Fruit fly (Drosophila melanogaster) whole organism, embryonic: Measurements from ENCODE around the gene CG43675.

Experiments
- Awh ChIP-seq: fragments of 200-800 bp; sonication (Bioruptor generic); IDR thresholded peaks from 2 replicates; pipeline ENCODE4, ENCODE4 v1.3.6; 2022; ENCODE audit warnings: missing biosample characterization, missing genetic modification characterization
- CG10147 ChIP-seq: fragments of 200-800 bp; sonication (Bioruptor generic); optimal IDR thresholded peaks from 2 replicates; lab custom pipeline; 2019; ENCODE audit warnings: missing biosample characterization, mild to moderate bottlenecking, missing genetic modification characterization, moderate library complexity
- CG10274 ChIP-seq: fragments of 200-800 bp; sonication (Bioruptor generic); optimal IDR thresholded peaks from 3 replicates; lab custom pipeline; 2017; ENCODE audit warnings: missing biosample characterization, mild to moderate bottlenecking, missing genetic modification characterization
- CG11247 ChIP-seq: fragments of 200-800 bp; sonication (Bioruptor generic); IDR thresholded peaks from 2 replicates; pipeline ENCODE4 v1.3.6; 2022; ENCODE audit warnings: missing biosample characterization, missing genetic modification characterization
- CG12659 ChIP-seq: fragments of 200-800 bp; sonication (Bioruptor generic); optimal IDR thresholded peaks from 3 replicates; lab custom pipeline; 2017; ENCODE audit warnings: mild to moderate bottlenecking, missing biosample characterization, missing genetic modification reagents, missing genetic modification characterization
- CG13123 ChIP-seq: fragments of 200-800 bp; sonication (Bioruptor generic); optimal IDR thresholded peaks from 2 replicates; lab custom pipeline; 2016; ENCODE audit warnings: missing biosample characterization, missing genetic modification characterization
- CG15073 ChIP-seq: fragments of 200-800 bp; sonication (Bioruptor generic); optimal IDR thresholded peaks from 2 replicates; lab custom pipeline; 2016; ENCODE audit warnings: missing biosample characterization, missing genetic modification characterization
- CG1647 ChIP-seq: fragments of 200-800 bp; sonication (Bioruptor generic); optimal IDR thresholded peaks from 3 replicates; lab custom pipeline; 2016; ENCODE audit warnings: missing biosample characterization, missing genetic modification characterization
- CG18262 ChIP-seq: fragments of 200-800 bp; optimal IDR thresholded peaks from 3 replicates; lab custom pipeline; 2019; ENCODE audit warnings: missing biosample characterization, mild to moderate bottlenecking, missing genetic modification characterization, moderate library complexity
- CG1832 ChIP-seq: fragments of 200-800 bp; sonication (Bioruptor generic); optimal IDR thresholded peaks from 2 replicates; lab custom pipeline; 2017; ENCODE audit warnings: missing biosample characterization, mild to moderate bottlenecking, missing genetic modification characterization, inconsistent platforms
- CG2116 ChIP-seq: fragments of 200-800 bp; sonication (Bioruptor generic); optimal IDR thresholded peaks from 3 replicates; lab custom pipeline; 2018; ENCODE audit warnings: missing biosample characterization, mild to moderate bottlenecking, missing genetic modification characterization
- CG2199 ChIP-seq: fragments of 200-800 bp; sonication (Bioruptor generic); IDR thresholded peaks from 3 replicates; pipeline ENCODE4 v1.3.6; 2022; ENCODE audit warnings: missing biosample characterization, missing genetic modification characterization
- CG30431 ChIP-seq: fragments of 200-800 bp; sonication (Bioruptor generic); optimal IDR thresholded peaks from 2 replicates; lab custom pipeline; 2017; ENCODE audit warnings: missing biosample characterization, missing genetic modification characterization
- CG31365 ChIP-seq: fragments of 200-800 bp; sonication (Bioruptor generic); optimal IDR thresholded peaks from 2 replicates; lab custom pipeline; 2018; ENCODE audit warnings: missing biosample characterization, mild to moderate bottlenecking, missing genetic modification characterization
- CG3163 ChIP-seq: fragments of 200-800 bp; sonication (Bioruptor generic); optimal IDR thresholded peaks from 3 replicates; lab custom pipeline; 2016; ENCODE audit warnings: missing biosample characterization, missing genetic modification characterization
- CG32767 ChIP-seq: fragments of 200-800 bp; sonication (Bioruptor generic); IDR thresholded peaks from 2 replicates; pipeline ENCODE4 v1.3.6; 2022; ENCODE audit warnings: missing biosample characterization, missing genetic modification characterization
- CG34376 ChIP-seq: fragments of 200-800 bp; sonication (Bioruptor generic); optimal IDR thresholded peaks from 2 replicates; lab custom pipeline; 2018; ENCODE audit warnings: missing biosample characterization, mild to moderate bottlenecking, missing genetic modification characterization
- CG3726 ChIP-seq: fragments of 200-800 bp; sonication (Bioruptor generic); IDR thresholded peaks from 3 replicates; pipeline ENCODE4, ENCODE4 v1.3.6; 2022; ENCODE audit warnings: missing biosample characterization, missing genetic modification characterization
- CG4820 ChIP-seq: fragments of 200-800 bp; sonication (Bioruptor generic); optimal IDR thresholded peaks from 3 replicates; lab custom pipeline; 2016; ENCODE audit warnings: missing biosample characterization, missing genetic modification characterization
- CG5245 ChIP-seq: fragments of 200-800 bp; sonication (Bioruptor generic); optimal IDR thresholded peaks from 3 replicates; lab custom pipeline; 2016; ENCODE audit warnings: missing biosample characterization, missing genetic modification characterization
- CG7786 ChIP-seq: fragments of 200-800 bp; sonication (Bioruptor generic); optimal IDR thresholded peaks from 2 replicates; lab custom pipeline; 2016; ENCODE audit warnings: missing biosample characterization, missing genetic modification characterization
- CG8089 ChIP-seq: fragments of 200-800 bp; sonication (Bioruptor generic); optimal IDR thresholded peaks from 3 replicates; lab custom pipeline; 2016; ENCODE audit warnings: missing biosample characterization, missing genetic modification characterization
- CG8359 ChIP-seq: fragments of 200-800 bp; sonication (Bioruptor generic); optimal IDR thresholded peaks from 2 replicates; lab custom pipeline; 2017; ENCODE audit warnings: missing biosample characterization, mild to moderate bottlenecking, missing genetic modification characterization, borderline replicate concordance
- CG9876 ChIP-seq: fragments of 200-800 bp; sonication (Bioruptor generic); optimal IDR thresholded peaks from 2 replicates; lab custom pipeline; 2016; ENCODE audit warnings: missing biosample characterization, missing genetic modification characterization
- CkIIα-i1 ChIP-seq: fragments of 200-800 bp; sonication (Bioruptor generic); IDR thresholded peaks from 2 replicates; pipeline ENCODE4 v1.3.6; 2022; ENCODE audit warnings: missing biosample characterization, missing genetic modification characterization
- Dad ChIP-seq: fragments of 200-800 bp; sonication (Bioruptor generic); optimal IDR thresholded peaks from 3 replicates; lab custom pipeline; 2016; ENCODE audit warnings: missing biosample characterization, missing genetic modification characterization
- Dref ChIP-seq: fragments of 200-800 bp; sonication (Bioruptor generic); IDR thresholded peaks from 2 replicates; pipeline ENCODE4 v1.3.6; 2022; ENCODE audit warnings: missing biosample characterization, missing genetic modification characterization
- Ets97D ChIP-seq: fragments of 200-800 bp; sonication (Bioruptor generic); optimal IDR thresholded peaks from 3 replicates; lab custom pipeline; 2016; ENCODE audit warnings: missing biosample characterization, missing genetic modification characterization
- HLH3B ChIP-seq: fragments of 200-800 bp; sonication (Bioruptor generic); IDR thresholded peaks from 2 replicates; pipeline ENCODE4 v1.3.6; 2022; ENCODE audit warnings: missing biosample characterization, missing genetic modification characterization
- Optix ChIP-seq: fragments of 200-800 bp; sonication (Bioruptor generic); IDR thresholded peaks from 3 replicates; pipeline ENCODE4 v1.3.6; 2022; ENCODE audit warnings: missing biosample characterization, missing genetic modification characterization
- Spps ChIP-seq: fragments of 200-800 bp; sonication (Bioruptor generic); optimal IDR thresholded peaks from 2 replicates; lab custom pipeline; 2018; ENCODE audit warnings: missing biosample characterization, mild to moderate bottlenecking, missing genetic modification characterization
- Ssrp ChIP-seq: fragments of 200-800 bp; sonication (Bioruptor generic); optimal IDR thresholded peaks from 2 replicates; lab custom pipeline; 2018; ENCODE audit warnings: missing biosample characterization, mild to moderate bottlenecking, missing genetic modification characterization, moderate library complexity
- Taf1 ChIP-seq: fragments of 200-800 bp; sonication (Bioruptor generic); IDR thresholded peaks from 2 replicates; pipeline ENCODE4 v1.3.6; 2022; ENCODE audit warnings: missing biosample characterization, missing genetic modification characterization
- Vsx1 ChIP-seq: fragments of 200-800 bp; sonication (Bioruptor generic); optimal IDR thresholded peaks from 2 replicates; lab custom pipeline; 2017; ENCODE audit warnings: missing biosample characterization, mild to moderate bottlenecking, missing genetic modification characterization, missing genetic modification reagents
- ara ChIP-seq: fragments of 200-800 bp; sonication (Bioruptor generic); IDR thresholded peaks from 2 replicates; pipeline ENCODE4 v1.3.6; 2022; ENCODE audit warnings: missing biosample characterization, missing genetic modification characterization
- chinmo ChIP-seq: fragments of 200-800 bp; sonication (Bioruptor generic); IDR thresholded peaks from 4 replicates; pipeline ENCODE4 v1.3.6; 2022; ENCODE audit warnings: missing biosample characterization, missing genetic modification characterization; ENCODE audit not compliant: partially characterized antibody
- croc ChIP-seq: fragments of 200-800 bp; sonication (Bioruptor generic); conservative IDR thresholded peaks from 3 replicates; pipeline ENCODE4 v1.3.6; 2022; ENCODE audit warnings: missing biosample characterization, missing genetic modification characterization
- crp ChIP-seq, 2 experiments: fragments of 200-800 bp; sonication (Bioruptor generic); optimal IDR thresholded peaks; 2 replicates in 1 of 2; 3 replicates in 1 of 2; lab custom pipeline; 2017; ENCODE audit warnings: missing biosample characterization in 2 of 2, missing genetic modification characterization in 2 of 2, mild to moderate bottlenecking in 1 of 2, moderate library complexity in 1 of 2
- dimm ChIP-seq: fragments of 200-800 bp; sonication (Bioruptor generic); IDR thresholded peaks from 2 replicates; pipeline ENCODE4 v1.3.6; 2022; ENCODE audit warnings: missing biosample characterization, missing genetic modification characterization
- gcm2 ChIP-seq: fragments of 200-800 bp; sonication (Bioruptor generic); optimal IDR thresholded peaks from 2 replicates; lab custom pipeline; 2016; ENCODE audit warnings: missing biosample characterization, missing genetic modification characterization
- ken ChIP-seq: fragments of 200-800 bp; sonication (Bioruptor generic); IDR thresholded peaks from 3 replicates; pipeline ENCODE4 v1.3.6; 2022; ENCODE audit warnings: missing biosample characterization, missing genetic modification characterization
- kni ChIP-seq: fragments of 200-800 bp; sonication (Bioruptor generic); optimal IDR thresholded peaks from 3 replicates; lab custom pipeline; 2017; ENCODE audit warnings: mild to moderate bottlenecking, missing biosample characterization, missing genetic modification reagents, missing genetic modification characterization
- lab ChIP-seq: fragments of 200-800 bp; sonication (Bioruptor generic); optimal IDR thresholded peaks from 3 replicates; lab custom pipeline; 2017; ENCODE audit warnings: missing biosample characterization, missing genetic modification characterization, mild to moderate bottlenecking, moderate library complexity, missing genetic modification reagents
- ranshi ChIP-seq: fragments of 200-800 bp; sonication (Bioruptor generic); IDR thresholded peaks from 2 replicates; pipeline ENCODE4 v1.3.6; 2022; ENCODE audit warnings: missing biosample characterization, missing genetic modification characterization
- repo ChIP-seq: fragments of 200-800 bp; sonication (Bioruptor generic); optimal IDR thresholded peaks from 2 replicates; lab custom pipeline; 2016; ENCODE audit warnings: missing biosample characterization, missing genetic modification characterization
- run ChIP-seq: fragments of 200-800 bp; sonication (Bioruptor generic); optimal IDR thresholded peaks from 3 replicates; lab custom pipeline; 2018; ENCODE audit warnings: missing biosample characterization, mild to moderate bottlenecking, missing genetic modification characterization
- shn ChIP-seq: fragments of 200-800 bp; sonication (Bioruptor generic); optimal IDR thresholded peaks from 3 replicates; lab custom pipeline; 2016; ENCODE audit warnings: missing biosample characterization, missing genetic modification characterization
- ssp ChIP-seq: fragments of 200-800 bp; sonication (Bioruptor generic); IDR thresholded peaks from 2 replicates; pipeline ENCODE4 v1.3.6; 2022; ENCODE audit warnings: missing biosample characterization, missing genetic modification characterization
- sug ChIP-seq: fragments of 200-800 bp; optimal IDR thresholded peaks from 2 replicates; lab custom pipeline; 2019; ENCODE audit warnings: missing biosample characterization, mild to moderate bottlenecking, missing genetic modification characterization, moderate library complexity
- trem ChIP-seq: fragments of 200-800 bp; optimal IDR thresholded peaks from 3 replicates; lab custom pipeline; 2019; ENCODE audit warnings: missing biosample characterization, mild to moderate bottlenecking, missing genetic modification characterization, moderate library complexity
- wdn ChIP-seq: fragments of 200-800 bp; sonication (Bioruptor generic); IDR thresholded peaks from 2 replicates; pipeline ENCODE4 v1.3.6; 2022; ENCODE audit warnings: missing biosample characterization, missing genetic modification characterization

CG43675 gene

dm6 chr3R:9399951-9400392 is 44.7 kb downstream of the CG43675 start, which contains the start of gene CG34117 (continued):
- TF ChIP-seq chinmo (GFP tag; lab: Robert Waterston, UW) (no peak), CG10274 (GFP tag; lab: Kevin White, UChicago) (no peak), Spps (tag; lab: Kevin White, UChicago) (peak; percentile 67), CG18262 (peak; percentile 79), CG7786 (GFP tag; lab: Kevin White, UChicago) (peak; percentile 64), CG15073 (GFP tag; lab: Kevin White, UChicago) (peak; percentile 31), CG2199 (peak; percentile 16; the same call in 1 of the 3 replicates), ssp (peak; percentile 71), CG11247 (peak; percentile 73), wdn (peak; percentile 79), ken (peak; percentile 86), CG30431 (GFP tag; lab: Kevin White, UChicago) (peak; percentile 27), CG8089 (GFP tag; lab: Kevin White, UChicago) (peak; percentile 34), crp (GFP tag; optimal IDR thresholded peaks at IDR 0.05; lab: Kevin White, UChicago) (peak; percentile 86 to 95), Optix (GFP tag; lab: Robert Waterston, UW) (no peak), dimm (GFP tag; lab: Robert Waterston, UW) (no peak), run (tag; lab: Kevin White, UChicago) (peak; percentile 40), shn (GFP tag; lab: Kevin White, UChicago) (peak; percentile 0), Awh (GFP tag; lab: Robert Waterston, UW) (peak; percentile 71), lab (GFP tag; lab: Kevin White, UChicago) (peak; percentile 86), CG1647 (GFP tag; lab: Kevin White, UChicago) (peak; percentile 58), ranshi (GFP tag; lab: Robert Waterston, UW) (peak; percentile 87), CG13123 (peak; percentile 69), CG1832 (GFP tag; lab: Kevin White, UChicago) (no peak), CG12659 (peak; percentile 84), gcm2 (GFP tag; lab: Kevin White, UChicago) (no peak), CG3163 (GFP tag; lab: Kevin White, UChicago) (no peak), CG8359 (GFP tag; lab: Kevin White, UChicago) (no peak), Dref (GFP tag; lab: Robert Waterston, UW) (no peak), CG31365 (tag; lab: Kevin White, UChicago) (no peak), trem (peak; percentile 87), croc (GFP tag; lab: Robert Waterston, UW) (peak; percentile 37), CG4820 (GFP tag; lab: Kevin White, UChicago) (peak; percentile 63), Vsx1 (peak; percentile 52), CG32767 (GFP tag; lab: Robert Waterston, UW) (peak; percentile 67; the same call in 1 of the 2 replicates), CkIIα-i1 (GFP tag; lab: Robert Waterston, UW) (peak; percentile 44; the same call in 1 of the 2 replicates), repo (peak; percentile 18), HLH3B (GFP tag; lab: Robert Waterston, UW) (peak; percentile 81), Taf1 (peak; percentile 52; the same call in 1 of the 2 replicates), CG34376 (GFP tag; lab: Kevin White, UChicago) (peak; percentile 74), CG9876 (no peak), Ets97D (GFP tag; lab: Kevin White, UChicago) (peak; percentile 41), CG10147 (peak; percentile 78), CG5245 (peak; percentile 64), ara (GFP tag; lab: Robert Waterston, UW) (peak; percentile 81), sug (peak; percentile 83), CG2116 (GFP tag; lab: Kevin White, UChicago) (peak; percentile 54), Ssrp (tag; lab: Kevin White, UChicago) (peak; percentile 74), kni (GFP tag; lab: Kevin White, UChicago) (no peak), Dad (GFP tag; lab: Kevin White, UChicago) (peak; percentile 34), CG3726 (GFP tag; lab: Robert Waterston, UW) (0 out of 3 replicates have a peak, but pooled peaks have one; percentile 17)
